Worm (Caenorhabditis elegans): Measurements from ENCODE around the gene T11G6.5.

Gene T11G6.5

DNA sequence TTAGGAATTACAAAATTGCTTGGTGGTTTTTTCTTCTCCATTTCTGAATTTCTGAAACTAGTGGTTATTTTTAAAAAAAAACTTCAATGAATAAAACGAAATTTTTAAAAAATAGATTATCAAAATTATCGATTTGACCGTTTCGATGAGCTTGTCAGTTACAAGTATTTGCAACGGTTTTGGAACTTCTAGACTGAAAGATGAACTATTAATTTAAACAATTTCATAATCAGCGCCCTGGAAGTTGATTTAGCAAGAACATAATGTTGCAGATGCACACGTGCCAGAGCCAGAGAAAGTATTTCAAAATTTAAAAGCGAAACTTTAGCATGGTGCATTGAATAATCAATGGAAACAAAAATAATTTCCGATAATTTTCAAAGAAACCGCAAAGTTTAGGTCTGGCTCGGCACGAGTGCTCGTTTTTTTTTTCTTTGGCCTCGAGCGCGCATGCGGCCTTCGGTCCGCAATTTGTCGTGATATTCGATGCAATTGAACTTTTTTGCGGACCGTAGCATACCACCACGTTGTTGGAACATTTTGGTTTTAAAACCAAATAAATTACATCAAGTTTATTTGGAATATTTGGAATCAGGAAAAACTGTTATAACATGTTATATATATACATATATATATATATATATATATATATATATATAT is at the start of gene T11G6.5:
Gene T11G6.5, minus strand, starts transcription at position 51 of the 660 bp plus-strand sequence.
- no peak for TF ChIP-seq unc-62 (GFP tag; optimal IDR thresholded peaks at IDR 0.05)

ce11 chrIV:10891993-10892392 is 49.4 kb upstream of the T11G6.5 start, which contains the start of gene srlf-12:
TSS of gene srlf-12 (minus strand) at chrIV:10892093.
- TF ChIP-seq unc-62 (GFP tag; optimal IDR thresholded peaks at IDR 0.05): no peak

DNA sequence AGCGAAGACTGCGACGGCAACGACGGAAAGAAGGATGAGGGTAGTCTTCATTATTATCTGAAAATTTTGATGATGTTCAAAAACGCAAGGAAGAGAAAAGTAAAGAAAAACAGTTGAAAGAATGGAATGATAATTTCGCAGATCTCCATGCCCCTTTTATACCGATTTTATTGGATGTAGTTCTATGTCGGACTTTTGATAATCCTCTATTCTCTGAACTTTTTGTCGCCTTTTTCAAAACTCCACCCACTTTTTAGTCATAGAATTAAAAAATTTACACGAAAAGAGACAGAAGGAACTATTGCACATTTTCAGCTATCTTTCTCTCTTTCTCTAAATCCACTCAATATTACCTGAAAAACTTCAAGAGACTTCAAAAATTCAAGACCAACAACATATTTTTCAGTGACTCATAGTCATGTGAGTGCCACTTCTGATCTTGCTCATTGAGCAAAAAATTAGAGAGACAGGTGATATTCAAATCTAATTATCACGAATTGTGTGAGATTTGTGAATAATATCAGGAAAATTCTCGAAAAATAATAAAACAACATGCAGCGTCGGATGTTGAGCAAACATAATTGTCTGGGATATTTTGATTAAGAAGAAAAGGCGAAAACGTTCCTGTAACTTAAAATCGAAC is 47.4 kb upstream of the T11G6.5 start, which contains the start of gene F13E9.15:
Gene F13E9.15, minus strand, starts transcription at position 51 of the 643 bp plus-strand sequence.
- no peak for TF ChIP-seq unc-62 (GFP tag; optimal IDR thresholded peaks at IDR 0.05)

- TF ChIP-seq unc-62 (GFP tag; optimal IDR thresholded peaks at IDR 0.05): no peak
Observed at ce11 chrIV:10887285-10887684, 44.7 kb upstream of the T11G6.5 start, which contains the start of gene F13E9.16. TSS of gene F13E9.16 (minus strand) at chrIV:10887385.

DNA sequence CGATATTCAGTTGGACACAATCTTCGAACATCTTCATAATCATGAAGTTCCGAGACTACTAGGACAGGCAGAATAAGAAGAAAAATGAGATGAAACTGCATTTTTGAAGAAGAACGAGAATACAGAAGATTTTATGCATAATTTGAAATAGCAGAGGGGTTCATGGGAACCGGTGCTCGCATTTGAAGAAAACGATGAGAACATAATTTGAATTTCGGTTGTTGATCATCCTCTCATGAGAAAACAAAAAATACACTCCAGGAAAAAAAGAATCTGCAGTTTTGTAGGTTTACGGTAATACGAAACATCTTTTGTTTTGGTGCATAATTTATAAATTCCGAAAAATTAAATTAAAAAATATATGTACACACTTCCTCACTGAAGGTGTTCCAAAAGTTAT is 43.4 kb upstream of the T11G6.5 start, which contains the start of gene srlf-11:
Gene srlf-11, minus strand, starts transcription at position 101 of the 400 bp plus-strand sequence.
- no peak for TF ChIP-seq unc-62 (GFP tag; optimal IDR thresholded peaks at IDR 0.05)

DNA sequence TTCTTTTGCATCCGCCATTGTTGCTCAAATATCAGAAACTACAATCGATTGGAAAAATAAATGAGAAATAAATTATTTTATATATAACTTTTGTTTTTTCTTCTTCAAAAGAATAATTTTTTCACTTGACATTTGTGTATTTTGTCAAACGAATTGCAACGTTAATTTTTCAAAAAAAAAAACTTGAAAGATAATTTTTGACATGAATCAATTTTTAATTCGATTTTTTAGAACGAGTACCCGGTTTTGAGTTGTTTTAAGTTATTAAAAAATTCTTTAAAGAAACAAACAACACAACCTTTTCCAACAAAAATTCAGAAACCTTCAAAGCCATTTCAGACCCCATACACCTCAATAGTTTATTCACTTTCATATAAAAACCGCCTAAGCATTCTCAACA is 41.7 kb upstream of the T11G6.5 start, which contains the start of gene F13E9.5:
Gene F13E9.5, minus strand, starts transcription at position 101 of the 400 bp plus-strand sequence.
- no peak for TF ChIP-seq unc-62 (GFP tag; optimal IDR thresholded peaks at IDR 0.05)

- TF ChIP-seq unc-62 (GFP tag; optimal IDR thresholded peaks at IDR 0.05): no peak
Observed at ce11 chrIV:10881230-10881629, 38.7 kb upstream of the T11G6.5 start, which contains the start of gene F13E9.13. TSS of gene F13E9.13 (plus strand) at chrIV:10881546.

- no peak for TF ChIP-seq unc-62 (GFP tag; optimal IDR thresholded peaks at IDR 0.05)
Observed at ce11 chrIV:10880264-10880663, 37.7 kb upstream of the T11G6.5 start, which contains the start of gene fipr-15. TSS of gene fipr-15 (plus strand) at chrIV:10880564.

DNA sequence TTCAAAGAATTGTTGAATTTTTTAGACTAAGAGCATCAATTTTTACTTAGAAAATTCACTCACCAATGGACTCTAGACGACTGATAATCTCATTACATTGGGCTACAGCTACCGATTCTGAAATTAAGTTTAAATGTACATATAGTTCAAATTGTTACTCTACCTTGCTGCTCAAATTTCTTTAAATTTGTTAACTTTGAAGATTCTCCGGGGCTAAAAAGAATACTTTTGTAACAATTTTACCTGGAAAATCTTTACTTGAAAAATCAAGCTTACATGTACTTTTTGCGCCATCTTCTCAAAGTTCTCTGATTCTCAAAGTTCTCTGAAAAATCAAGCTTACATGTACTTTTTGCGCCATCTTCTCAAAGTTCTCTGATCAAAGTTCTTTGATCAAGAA is 37.0 kb upstream of the T11G6.5 start, which contains the start of gene sdz-13:
Gene sdz-13, minus strand, starts transcription at position 101 of the 400 bp plus-strand sequence.
- no peak for TF ChIP-seq unc-62 (GFP tag; optimal IDR thresholded peaks at IDR 0.05)

ce11 chrIV:10876844-10877243 is 34.3 kb upstream of the T11G6.5 start, which contains the start of gene fipr-14:
TSS of gene fipr-14 (plus strand) at chrIV:10877144.
- no peak for TF ChIP-seq unc-62 (GFP tag; optimal IDR thresholded peaks at IDR 0.05)

- TF ChIP-seq unc-62 (GFP tag; optimal IDR thresholded peaks at IDR 0.05): no peak
Observed at ce11 chrIV:10874527-10874926, 32.0 kb upstream of the T11G6.5 start, which contains the start of gene F13E9.12. TSS of gene F13E9.12 (minus strand) at chrIV:10874627.

ce11 chrIV:10870158-10870557 is 27.6 kb upstream of the T11G6.5 start:
- no peak for TF ChIP-seq unc-62 (GFP tag; optimal IDR thresholded peaks at IDR 0.05)

ce11 chrIV:10869642-10870041 is 27.1 kb upstream of the T11G6.5 start:
- TF ChIP-seq unc-62 (GFP tag; optimal IDR thresholded peaks at IDR 0.05): no peak

- no peak for TF ChIP-seq unc-62 (GFP tag; optimal IDR thresholded peaks at IDR 0.05)
Observed at ce11 chrIV:10868629-10869251, 26.2 kb upstream of the T11G6.5 start, which contains the start of gene F13E9.11. TSS of gene F13E9.11 (minus strand) at chrIV:10869135.

DNA sequence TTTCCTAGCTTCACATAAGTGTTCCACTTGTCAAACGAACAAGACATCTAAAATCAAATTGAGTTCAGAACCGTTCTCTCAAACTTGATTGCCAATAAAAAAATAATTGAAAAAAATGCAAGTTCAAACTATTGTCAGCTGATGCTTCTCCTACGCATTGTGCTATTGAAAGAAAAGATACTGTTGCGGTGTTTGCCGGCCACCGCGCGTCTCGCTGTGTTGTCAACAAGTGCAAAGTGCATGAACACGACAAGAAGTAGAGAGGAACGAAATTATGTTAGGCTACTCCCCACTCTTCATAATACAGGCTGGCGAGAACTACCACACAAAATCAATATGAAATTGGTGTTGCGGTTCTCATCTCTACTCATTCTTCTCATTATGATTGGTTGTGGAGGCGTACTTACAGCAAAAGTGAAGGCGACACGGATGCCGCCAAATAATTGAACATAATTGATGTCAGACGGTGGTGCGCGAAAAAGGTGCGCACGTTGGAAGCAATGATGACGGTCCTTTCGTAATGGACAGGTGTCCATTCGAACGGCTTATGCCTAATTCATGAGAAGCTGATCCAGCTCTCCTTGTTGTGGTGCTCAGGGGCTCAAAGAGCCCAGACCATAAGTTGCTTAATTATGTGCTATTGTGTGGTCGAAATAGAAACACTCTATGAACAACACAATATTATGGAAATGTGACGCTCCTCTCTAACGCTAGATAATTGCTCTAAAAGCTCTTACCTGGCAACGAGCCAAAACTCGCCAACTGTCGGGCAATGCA is 25.0 kb upstream of the T11G6.5 start:
- no peak for TF ChIP-seq unc-62 (GFP tag; optimal IDR thresholded peaks at IDR 0.05)
